Worm (Caenorhabditis elegans): ENCODE data around the gene K09B11.4.

ce11 chrIV:13412845-13413383, 16.4 kb upstream of the K09B11.4 start, which contains the start of gene gcl-1:
- TF ChIP-seq ztf-1 (GFP tag; conservative IDR thresholded peaks at IDR 0.05) (no peak), zag-1 (tag; optimal IDR thresholded peaks at IDR 0.05) (no peak), ceh-82 (tag; optimal IDR thresholded peaks at IDR 0.05) (no peak), C34F6.9 (tag; optimal IDR thresholded peaks at IDR 0.05) (peak; percentile 53), lin-39 (tag; optimal IDR thresholded peaks at IDR 0.05) (no peak), skn-1 (tag; optimal IDR thresholded peaks at IDR 0.05) (no peak), nhr-77 (tag; optimal IDR thresholded peaks at IDR 0.05) (no peak), ama-1 (optimal IDR thresholded peaks at IDR 0.05) (no peak), nhr-12 (tag; optimal IDR thresholded peaks at IDR 0.05) (no peak), blmp-1 (tag; optimal IDR thresholded peaks at IDR 0.05; ENCODE audit: insufficient read depth) (no peak), egl-27 (tag; optimal IDR thresholded peaks at IDR 0.05) (no peak)
